Fruit fly (Drosophila melanogaster): ENCODE results near the gene Or65b.

Or65b gene

DNA sequence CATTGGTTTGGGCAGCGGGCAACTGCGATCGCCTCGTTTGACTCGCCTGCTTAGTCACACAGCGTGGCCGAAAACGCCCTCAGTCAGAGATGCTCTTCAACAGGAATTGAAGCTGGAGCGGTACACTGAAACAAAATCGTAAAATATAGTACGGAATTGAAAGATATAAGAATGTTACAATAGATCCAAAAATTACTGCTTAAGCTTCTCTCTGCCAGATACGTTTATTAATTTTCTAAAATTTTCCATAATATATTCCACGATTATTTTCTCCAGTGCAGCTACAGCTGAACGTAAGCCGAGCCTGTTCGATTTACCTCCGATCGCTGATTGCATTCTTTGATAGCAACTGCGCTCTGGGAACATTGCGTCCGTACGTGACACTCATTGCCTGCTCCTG is 33.8 kb downstream of the Or65b start (continued):
- peak; percentile 37 for TF ChIP-seq CG1621 (tag; optimal IDR thresholded peaks at IDR 0.05)
- no peak for TF ChIP-seq CG4318 (GFP tag; optimal IDR thresholded peaks at IDR 0.05)
- peak; percentile 13 for TF ChIP-seq Sox15 (GFP tag; optimal IDR thresholded peaks at IDR 0.05)
- TF ChIP-seq acj6 (GFP tag; optimal IDR thresholded peaks at IDR 0.05), result peak; percentile 55
- peak in 1 of 2 experiments; percentile 26 for TF ChIP-seq ss (GFP tag; optimal IDR thresholded peaks at IDR 0.05)
- peak; percentile 41 for TF ChIP-seq dsx (GFP tag; optimal IDR thresholded peaks at IDR 0.05; ENCODE audit: poor library complexity, severe bottlenecking)
- TF ChIP-seq CG8319 (GFP tag; optimal IDR thresholded peaks at IDR 0.05), result peak; percentile 33
- peak; percentile 83 for TF ChIP-seq Eip75B (GFP tag; optimal IDR thresholded peaks at IDR 0.05)
- no peak for TF ChIP-seq fd59A (GFP tag; optimal IDR thresholded peaks at IDR 0.05)
- peak; percentile 76 for TF ChIP-seq Ets96B (tag; optimal IDR thresholded peaks at IDR 0.05)
- peak; percentile 49 for TF ChIP-seq Hr39 (GFP tag; optimal IDR thresholded peaks at IDR 0.05)
- peak; percentile 68 for TF ChIP-seq CG11762 (GFP tag; optimal IDR thresholded peaks at IDR 0.05; ENCODE audit: insufficient read depth)
- TF ChIP-seq net (GFP tag; optimal IDR thresholded peaks at IDR 0.05), result peak; percentile 36
- TF ChIP-seq CG10631 (GFP tag; optimal IDR thresholded peaks at IDR 0.05), result peak; percentile 66
- peak; percentile 56 for TF ChIP-seq achi (GFP tag; optimal IDR thresholded peaks at IDR 0.05)
- TF ChIP-seq CG6808 (GFP tag; optimal IDR thresholded peaks at IDR 0.05), result peak; percentile 40
- TF ChIP-seq fkh (GFP tag; optimal IDR thresholded peaks at IDR 0.05), result no peak
- TF ChIP-seq CG8632 (GFP tag; optimal IDR thresholded peaks at IDR 0.05), result peak; percentile 49
- TF ChIP-seq Smox (GFP tag; optimal IDR thresholded peaks at IDR 0.05), result peak; percentile 62
- TF ChIP-seq Gug (GFP tag; IDR thresholded peaks at IDR 0.05), result no peak

DNA sequence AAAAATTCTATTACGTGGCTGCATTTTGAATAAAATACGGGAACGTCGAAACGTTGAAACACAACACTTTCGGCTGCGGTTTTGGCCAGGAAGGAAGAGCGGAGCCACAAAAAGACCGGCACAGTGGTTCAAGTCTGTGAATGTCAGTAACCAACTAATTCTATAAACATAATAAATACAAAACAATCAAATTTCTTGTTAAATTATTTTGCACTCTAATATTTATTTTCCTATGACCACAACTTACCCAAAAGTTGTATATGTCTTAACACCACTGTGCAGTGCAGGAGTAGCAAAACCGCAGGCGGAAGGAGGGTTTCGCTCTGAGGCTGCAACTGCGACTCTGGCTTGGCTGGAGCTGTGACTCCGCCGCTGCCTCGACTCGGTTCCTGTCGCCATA is 38.2 kb downstream of the Or65b start:
- TF ChIP-seq CG8632 (GFP tag; optimal IDR thresholded peaks at IDR 0.05) (peak; percentile 75), Ets96B (tag; optimal IDR thresholded peaks at IDR 0.05) (peak; percentile 83), fd85E (GFP tag; optimal IDR thresholded peaks at IDR 0.05) (peak; percentile 48), CG1621 (tag; optimal IDR thresholded peaks at IDR 0.05) (peak; percentile 79), Ets21C (GFP tag; optimal IDR thresholded peaks at IDR 0.05) (peak; percentile 74), cyc (GFP tag; optimal IDR thresholded peaks at IDR 0.05) (peak; percentile 78), CG16779 (tag; optimal IDR thresholded peaks at IDR 0.05) (peak; percentile 22), Eip93F (GFP tag; optimal IDR thresholded peaks at IDR 0.05) (peak; percentile 32), CG3919 (GFP tag; optimal IDR thresholded peaks at IDR 0.05) (peak; percentile 84), CG3032 (tag; optimal IDR thresholded peaks at IDR 0.05) (peak; percentile 58), fkh (GFP tag; optimal IDR thresholded peaks at IDR 0.05) (no peak), svp (GFP tag) (peak; percentile 91), topi (GFP tag; optimal IDR thresholded peaks at IDR 0.05) (peak; percentile 83), spab (GFP tag; optimal IDR thresholded peaks at IDR 0.05) (peak; percentile 70), CG10669 (GFP tag; optimal IDR thresholded peaks at IDR 0.05) (peak; percentile 82), Eip75B (GFP tag; optimal IDR thresholded peaks at IDR 0.05) (peak; percentile 78), achi (GFP tag; optimal IDR thresholded peaks at IDR 0.05) (peak; percentile 74), CG11902 (GFP tag; optimal IDR thresholded peaks at IDR 0.05) (peak; percentile 62), CG6808 (GFP tag; optimal IDR thresholded peaks at IDR 0.05) (peak; percentile 39), CG15336 (GFP tag; IDR thresholded peaks at IDR 0.05) (peak; percentile 64; the same call in 1 of the 2 replicates), Blimp-1 (GFP tag; optimal IDR thresholded peaks at IDR 0.05) (peak; percentile 57), CG32006 (GFP tag; optimal IDR thresholded peaks at IDR 0.05) (peak; percentile 38), net (GFP tag; optimal IDR thresholded peaks at IDR 0.05) (peak; percentile 65), vri (GFP tag; optimal IDR thresholded peaks at IDR 0.05) (peak; percentile 68), Smox (GFP tag; optimal IDR thresholded peaks at IDR 0.05) (peak; percentile 75), CG11762 (GFP tag; optimal IDR thresholded peaks at IDR 0.05; ENCODE audit: insufficient read depth) (peak; percentile 63), CG6163 (GFP tag; IDR thresholded peaks at IDR 0.05) (peak; percentile 81), fd59A (GFP tag; optimal IDR thresholded peaks at IDR 0.05) (peak; percentile 58), Sox14 (GFP tag; optimal IDR thresholded peaks at IDR 0.05) (peak; percentile 71), lz (GFP tag; optimal IDR thresholded peaks at IDR 0.05) (peak; percentile 86), Sox15 (GFP tag; optimal IDR thresholded peaks at IDR 0.05) (peak; percentile 42), CG34406 (GFP tag; optimal IDR thresholded peaks at IDR 0.05) (peak; percentile 65), Lpt (GFP tag; optimal IDR thresholded peaks at IDR 0.05) (no peak), Gug (GFP tag; IDR thresholded peaks at IDR 0.05) (no peak), OdsH (GFP tag; optimal IDR thresholded peaks at IDR 0.05) (peak; percentile 70), Sox102F (GFP tag; optimal IDR thresholded peaks at IDR 0.05) (peak; percentile 74), salr (GFP tag; optimal IDR thresholded peaks at IDR 0.05) (peak in 1 of 2 experiments; percentile 56), esn (GFP tag; optimal IDR thresholded peaks at IDR 0.05) (peak; percentile 81), Eip78C (GFP tag) (peak; percentile 95), dac (GFP tag; optimal IDR thresholded peaks at IDR 0.05) (no peak), acj6 (GFP tag; optimal IDR thresholded peaks at IDR 0.05) (peak; percentile 71)
